Fruit fly (Drosophila melanogaster) whole organism, prepupa: Measurements from ENCODE around the gene betaTub65B.

Experiments used
- Blimp-1 ChIP-seq: fragments of 200-800 bp; sonication (Bioruptor generic); optimal IDR thresholded peaks from 3 replicates; lab custom pipeline; 2017; ENCODE audit warnings: missing biosample characterization, missing genetic modification characterization, mild to moderate bottlenecking, moderate library complexity, missing genetic modification reagents
- CG10631 ChIP-seq: fragments of 200-800 bp; sonication (Bioruptor generic); optimal IDR thresholded peaks from 2 replicates; lab custom pipeline; 2016; ENCODE audit warnings: missing biosample characterization, missing genetic modification characterization
- CG10669 ChIP-seq: fragments of 200-800 bp; sonication (Bioruptor generic); optimal IDR thresholded peaks from 3 replicates; lab custom pipeline; 2018; ENCODE audit warnings: missing biosample characterization, mild to moderate bottlenecking, missing genetic modification characterization, moderate library complexity
- CG11294 ChIP-seq: fragments of 200-800 bp; sonication (Bioruptor generic); IDR thresholded peaks from 2 replicates; pipeline ENCODE4 v1.3.6; 2022; ENCODE audit warnings: missing biosample characterization, missing genetic modification characterization
- CG11762 ChIP-seq: fragments of 200-800 bp; sonication (Bioruptor generic); optimal IDR thresholded peaks from 3 replicates; lab custom pipeline; 2016; ENCODE audit warnings: missing biosample characterization, missing genetic modification characterization; ENCODE audit not compliant: insufficient read depth
- CG11902 ChIP-seq: fragments of 200-800 bp; sonication (Bioruptor generic); optimal IDR thresholded peaks from 3 replicates; lab custom pipeline; 2016; ENCODE audit warnings: missing biosample characterization, missing genetic modification characterization
- CG15336 ChIP-seq: fragments of 200-800 bp; sonication (Bioruptor generic); IDR thresholded peaks from 2 replicates; pipeline ENCODE4 v1.3.6; 2022; ENCODE audit warnings: missing biosample characterization, missing genetic modification characterization
- CG16779 ChIP-seq: fragments of 200-800 bp; sonication (Bioruptor generic); optimal IDR thresholded peaks from 3 replicates; lab custom pipeline; 2017; ENCODE audit warnings: missing biosample characterization, mild to moderate bottlenecking, missing genetic modification characterization
- CG3032 ChIP-seq: fragments of 200-800 bp; optimal IDR thresholded peaks from 2 replicates; lab custom pipeline; 2019; ENCODE audit warnings: missing biosample characterization, mild to moderate bottlenecking, missing genetic modification characterization, moderate library complexity
- CG31627 ChIP-seq: fragments of 200-800 bp; sonication (Bioruptor generic); optimal IDR thresholded peaks from 3 replicates; lab custom pipeline; 2016; ENCODE audit warnings: missing biosample characterization, missing genetic modification characterization
- CG32006 ChIP-seq: fragments of 200-800 bp; sonication (Bioruptor generic); optimal IDR thresholded peaks from 3 replicates; lab custom pipeline; 2017; ENCODE audit warnings: missing biosample characterization, mild to moderate bottlenecking, missing genetic modification characterization
- CG34406 ChIP-seq: fragments of 200-800 bp; sonication (Bioruptor generic); optimal IDR thresholded peaks from 3 replicates; lab custom pipeline; 2016; ENCODE audit warnings: missing biosample characterization, missing genetic modification characterization
- CG4318 ChIP-seq: fragments of 200-800 bp; sonication (Bioruptor generic); optimal IDR thresholded peaks from 3 replicates; lab custom pipeline; 2017; ENCODE audit warnings: missing biosample characterization, mild to moderate bottlenecking, missing genetic modification characterization
- CG6276 ChIP-seq: fragments of 200-800 bp; sonication (Bioruptor generic); optimal IDR thresholded peaks from 2 replicates; lab custom pipeline; 2017; ENCODE audit warnings: missing biosample characterization, mild to moderate bottlenecking, missing genetic modification characterization
- CG6792 ChIP-seq: fragments of 200-800 bp; sonication (Bioruptor generic); optimal IDR thresholded peaks from 3 replicates; lab custom pipeline; 2016; ENCODE audit warnings: missing biosample characterization, missing genetic modification characterization
- CG6808 ChIP-seq: fragments of 200-800 bp; sonication (Bioruptor generic); optimal IDR thresholded peaks from 3 replicates; lab custom pipeline; 2017; ENCODE audit warnings: missing biosample characterization, missing genetic modification characterization, mild to moderate bottlenecking, moderate library complexity, missing genetic modification reagents
- CG7368 ChIP-seq: fragments of 200-800 bp; sonication (Bioruptor generic); optimal IDR thresholded peaks from 3 replicates; lab custom pipeline; 2016; ENCODE audit warnings: missing biosample characterization, missing genetic modification characterization
- CG8119 ChIP-seq: fragments of 200-800 bp; sonication (Bioruptor generic); IDR thresholded peaks from 3 replicates; pipeline ENCODE4 v1.3.6; 2022; ENCODE audit warnings: missing biosample characterization, missing genetic modification characterization
- CG8319 ChIP-seq: fragments of 200-800 bp; sonication (Bioruptor generic); optimal IDR thresholded peaks from 3 replicates; lab custom pipeline; 2016; ENCODE audit warnings: missing biosample characterization, missing genetic modification characterization
- CG9139 ChIP-seq: fragments of 200-800 bp; sonication (Bioruptor generic); optimal IDR thresholded peaks from 3 replicates; lab custom pipeline; 2017; ENCODE audit warnings: missing biosample characterization, mild to moderate bottlenecking, missing genetic modification characterization
- Eip75B ChIP-seq: fragments of 200-800 bp; sonication (Bioruptor generic); optimal IDR thresholded peaks from 3 replicates; lab custom pipeline; 2016; ENCODE audit warnings: missing biosample characterization, missing genetic modification characterization
- Eip78C ChIP-seq: fragments of 200-800 bp; sonication (Bioruptor generic); peaks from one replicate; lab custom pipeline; 2016; ENCODE audit warnings: missing biosample characterization, missing genetic modification characterization
- Eip93F ChIP-seq: fragments of 200-800 bp; sonication (Bioruptor generic); optimal IDR thresholded peaks from 2 replicates; lab custom pipeline; 2016; ENCODE audit warnings: missing biosample characterization, mild to moderate bottlenecking, missing genetic modification characterization
- Ets21C ChIP-seq: fragments of 200-800 bp; sonication (Bioruptor generic); optimal IDR thresholded peaks from 3 replicates; lab custom pipeline; 2016; ENCODE audit warnings: missing biosample characterization, missing genetic modification characterization
- Ets96B ChIP-seq: fragments of 200-800 bp; optimal IDR thresholded peaks from 2 replicates; lab custom pipeline; 2019; ENCODE audit warnings: missing biosample characterization, mild to moderate bottlenecking, missing genetic modification characterization, moderate library complexity
- Hr38 ChIP-seq: sonication (Bioruptor generic); optimal IDR thresholded peaks from 2 replicates; lab custom pipeline; 2016; ENCODE audit warnings: missing biosample characterization, missing genetic modification characterization
- Hr39 ChIP-seq: fragments of 200-800 bp; sonication (Bioruptor generic); optimal IDR thresholded peaks from 2 replicates; lab custom pipeline; 2016; ENCODE audit warnings: missing biosample characterization, missing genetic modification characterization
- Hr4 ChIP-seq: fragments of 200-800 bp; sonication (Bioruptor generic); optimal IDR thresholded peaks from 3 replicates; lab custom pipeline; 2016; ENCODE audit warnings: missing biosample characterization, missing genetic modification characterization
- Met ChIP-seq: fragments of 200-800 bp; sonication (Bioruptor generic); optimal IDR thresholded peaks from 3 replicates; lab custom pipeline; 2016; ENCODE audit warnings: missing biosample characterization, missing genetic modification characterization
- OdsH ChIP-seq: fragments of 200-800 bp; sonication (Bioruptor generic); optimal IDR thresholded peaks from 3 replicates; lab custom pipeline; 2016; ENCODE audit warnings: missing biosample characterization, missing genetic modification characterization
- Smox ChIP-seq: fragments of 200-800 bp; sonication (Bioruptor generic); optimal IDR thresholded peaks from 3 replicates; lab custom pipeline; 2016; ENCODE audit warnings: missing biosample characterization, missing genetic modification characterization
- Sox102F ChIP-seq: fragments of 200-800 bp; sonication (Bioruptor generic); optimal IDR thresholded peaks from 2 replicates; lab custom pipeline; 2016; ENCODE audit warnings: missing biosample characterization, mild to moderate bottlenecking, missing genetic modification characterization
- Sox14 ChIP-seq: fragments of 200-800 bp; sonication (Bioruptor generic); optimal IDR thresholded peaks from 3 replicates; lab custom pipeline; 2016; ENCODE audit warnings: missing biosample characterization, missing genetic modification characterization
- Sox15 ChIP-seq: fragments of 200-800 bp; sonication (Bioruptor generic); optimal IDR thresholded peaks from 3 replicates; lab custom pipeline; 2016; ENCODE audit warnings: missing biosample characterization, missing genetic modification characterization
- achi ChIP-seq: fragments of 200-800 bp; sonication (Bioruptor generic); optimal IDR thresholded peaks from 3 replicates; lab custom pipeline; 2016; ENCODE audit warnings: missing biosample characterization, missing genetic modification characterization
- cyc ChIP-seq: fragments of 200-800 bp; sonication (Bioruptor generic); optimal IDR thresholded peaks from 3 replicates; lab custom pipeline; 2016; ENCODE audit warnings: missing biosample characterization, missing genetic modification characterization
- esn ChIP-seq: fragments of 200-800 bp; sonication (Bioruptor generic); optimal IDR thresholded peaks from 2 replicates; lab custom pipeline; 2016; ENCODE audit warnings: missing biosample characterization, mild to moderate bottlenecking, missing genetic modification characterization, moderate library complexity
- fd85E ChIP-seq: fragments of 200-800 bp; sonication (Bioruptor generic); optimal IDR thresholded peaks from 3 replicates; lab custom pipeline; 2016; ENCODE audit warnings: missing biosample characterization, missing genetic modification characterization
- fkh ChIP-seq: fragments of 200-800 bp; sonication (Bioruptor generic); optimal IDR thresholded peaks from 3 replicates; lab custom pipeline; 2017; ENCODE audit warnings: missing biosample characterization, mild to moderate bottlenecking, missing genetic modification characterization, moderate library complexity
- lz ChIP-seq: fragments of 200-800 bp; sonication (Bioruptor generic); optimal IDR thresholded peaks from 3 replicates; lab custom pipeline; 2016; ENCODE audit warnings: missing biosample characterization, missing genetic modification characterization
- net ChIP-seq: fragments of 200-800 bp; sonication (Bioruptor generic); optimal IDR thresholded peaks from 3 replicates; lab custom pipeline; 2016; ENCODE audit warnings: missing biosample characterization, missing genetic modification characterization
- pdm3 ChIP-seq: fragments of 200-800 bp; sonication (Bioruptor generic); optimal IDR thresholded peaks from 3 replicates; lab custom pipeline; 2016; ENCODE audit warnings: missing biosample characterization, missing genetic modification characterization
- salr ChIP-seq, 2 experiments: fragments of 200-800 bp; sonication (Bioruptor generic); optimal IDR thresholded peaks; 3 replicates each; lab custom pipeline; 2016 to 2018; ENCODE audit warnings: missing biosample characterization in 2 of 2, missing genetic modification characterization in 2 of 2, mild to moderate bottlenecking in 1 of 2
- spab ChIP-seq: fragments of 200-800 bp; sonication (Bioruptor generic); optimal IDR thresholded peaks from 2 replicates; lab custom pipeline; 2017; ENCODE audit warnings: missing biosample characterization, mild to moderate bottlenecking, missing genetic modification characterization, missing genetic modification reagents
- ss ChIP-seq, 2 experiments: fragments of 200-800 bp; sonication (Bioruptor generic); optimal IDR thresholded peaks; 2 replicates in 1 of 2; 3 replicates in 1 of 2; lab custom pipeline; 2017 to 2018; ENCODE audit warnings: mild to moderate bottlenecking in 2 of 2, missing biosample characterization in 2 of 2, missing genetic modification characterization in 2 of 2, moderate library complexity in 1 of 2
- svp ChIP-seq: fragments of 200-800 bp; sonication (Bioruptor generic); peaks from one replicate; lab custom pipeline; 2016; ENCODE audit warnings: missing biosample characterization, missing genetic modification characterization
- vri ChIP-seq: fragments of 200-800 bp; sonication (Bioruptor generic); optimal IDR thresholded peaks from 3 replicates; lab custom pipeline; 2016; ENCODE audit warnings: missing biosample characterization, mild to moderate bottlenecking, missing genetic modification characterization

Gene betaTub65B

dm6 chr3L:6488405-6488804 lies 42.1 kb upstream of the betaTub65B start, which contains the start of the genes CG10147 and Bulli (continued):
- TF ChIP-seq CG32006 (GFP tag; lab: Kevin White, UChicago), result peak; percentile 95
- TF ChIP-seq CG11902 (GFP tag; lab: Kevin White, UChicago), result peak; percentile 94
- TF ChIP-seq Hr39 (GFP tag; lab: Kevin White, UChicago), result peak; percentile 95
- peak; percentile 89 for TF ChIP-seq CG6792 (GFP tag; lab: Kevin White, UChicago)
- peak; percentile 98 for TF ChIP-seq svp (GFP tag; lab: Kevin White, UChicago)
- TF ChIP-seq Eip93F (GFP tag; lab: Kevin White, UChicago), result peak; percentile 82
- peak; percentile 93 for TF ChIP-seq vri (GFP tag; lab: Kevin White, UChicago)
- TF ChIP-seq CG9139, result peak; percentile 81
- peak; percentile 96 for TF ChIP-seq cyc (GFP tag; lab: Kevin White, UChicago)
- TF ChIP-seq Sox102F, result peak; percentile 93
- peak; percentile 91 for TF ChIP-seq net (GFP tag; lab: Kevin White, UChicago)
- peak; percentile 96 for TF ChIP-seq esn (GFP tag; lab: Kevin White, UChicago)
- peak; percentile 94 for TF ChIP-seq CG4318 (GFP tag; lab: Kevin White, UChicago)
- peak; percentile 79 for TF ChIP-seq CG6276 (GFP tag; lab: Kevin White, UChicago)

- TF ChIP-seq CG16779 (tag; lab: Kevin White, UChicago), result no peak
- no peak for TF ChIP-seq salr (GFP tag; optimal IDR thresholded peaks at IDR 0.05; lab: Kevin White, UChicago)
- no peak for TF ChIP-seq Sox15
- no peak for TF ChIP-seq ss (GFP tag; optimal IDR thresholded peaks at IDR 0.05; lab: Kevin White, UChicago)
- no peak for TF ChIP-seq CG6276 (GFP tag; lab: Kevin White, UChicago)
- peak; percentile 26 for TF ChIP-seq Eip93F (GFP tag; lab: Kevin White, UChicago)
- TF ChIP-seq CG6808 (GFP tag; lab: Kevin White, UChicago), result no peak
- no peak for TF ChIP-seq CG6792 (GFP tag; lab: Kevin White, UChicago)
- peak; percentile 13 for TF ChIP-seq achi (GFP tag; lab: Kevin White, UChicago)
- no peak for TF ChIP-seq CG9139
- no peak for TF ChIP-seq CG10631
- no peak for TF ChIP-seq CG15336 (GFP tag; lab: Robert Waterston, UW)
- no peak for TF ChIP-seq CG11294
- peak; percentile 5 for TF ChIP-seq CG10669
- peak; percentile 36 for TF ChIP-seq Sox14 (GFP tag; lab: Kevin White, UChicago)
- TF ChIP-seq Met, result no peak
- TF ChIP-seq CG11762 (GFP tag; lab: Kevin White, UChicago), result no peak
- TF ChIP-seq OdsH (GFP tag; lab: Kevin White, UChicago), result peak; percentile 3
- no peak for TF ChIP-seq Blimp-1 (GFP tag; lab: Kevin White, UChicago)
- no peak for TF ChIP-seq CG34406 (GFP tag; lab: Kevin White, UChicago)
- TF ChIP-seq Sox102F, result peak; percentile 24
- TF ChIP-seq lz, result peak; percentile 7
- TF ChIP-seq pdm3 (GFP tag; lab: Kevin White, UChicago), result peak; percentile 17
- no peak for TF ChIP-seq CG8319 (GFP tag; lab: Kevin White, UChicago)
- TF ChIP-seq Smox (GFP tag; lab: Kevin White, UChicago), result no peak
- peak; percentile 33 for TF ChIP-seq Hr4 (GFP tag; lab: Kevin White, UChicago)
- TF ChIP-seq Eip75B, result no peak
- TF ChIP-seq Ets96B, result peak; percentile 34
- TF ChIP-seq Hr38, result no peak
- peak; percentile 68 for TF ChIP-seq svp (GFP tag; lab: Kevin White, UChicago)
- TF ChIP-seq Ets21C (GFP tag; lab: Kevin White, UChicago), result peak; percentile 4
- no peak for TF ChIP-seq CG7368 (GFP tag; lab: Kevin White, UChicago)
- TF ChIP-seq fkh (GFP tag; lab: Kevin White, UChicago), result peak; percentile 8
- TF ChIP-seq CG31627 (GFP tag; lab: Kevin White, UChicago), result peak; percentile 39
- peak; percentile 53 for TF ChIP-seq Eip78C (GFP tag; lab: Kevin White, UChicago)
- TF ChIP-seq CG8119 (GFP tag; lab: Robert Waterston, UW), result no peak
- TF ChIP-seq CG3032 (tag; lab: Kevin White, UChicago), result peak; percentile 11
- TF ChIP-seq esn (GFP tag; lab: Kevin White, UChicago), result peak; percentile 32
- TF ChIP-seq net (GFP tag; lab: Kevin White, UChicago), result no peak
- no peak for TF ChIP-seq spab (GFP tag; lab: Kevin White, UChicago)
- TF ChIP-seq fd85E (GFP tag; lab: Kevin White, UChicago), result no peak
Measured at dm6 chr3L:6494928-6495806, 35.4 kb upstream of the betaTub65B start, which contains the start of the genes Vps8 and sfl. Gene Vps8, minus strand, starts transcription at chr3L:6495297. Gene sfl, plus strand, starts transcription at chr3L:6495680.
